Fruit fly (Drosophila melanogaster) whole organism, embryonic: Measurements from ENCODE around the gene CG34256.

Experiments used
- B-H2 ChIP-seq: fragments of 200-800 bp; sonication (Bioruptor generic); optimal IDR thresholded peaks from 2 replicates; lab custom pipeline; 2018; ENCODE audit warnings: missing biosample characterization, mild to moderate bottlenecking, missing genetic modification characterization
- Bgb ChIP-seq: fragments of 200-800 bp; sonication (Bioruptor generic); IDR thresholded peaks from 2 replicates; pipeline ENCODE4 v1.3.6; 2022; ENCODE audit warnings: missing biosample characterization, missing genetic modification characterization; ENCODE audit not compliant: partially characterized antibody
- CG10274 ChIP-seq: fragments of 200-800 bp; sonication (Bioruptor generic); optimal IDR thresholded peaks from 3 replicates; lab custom pipeline; 2017; ENCODE audit warnings: missing biosample characterization, mild to moderate bottlenecking, missing genetic modification characterization
- CG10543 ChIP-seq: fragments of 200-800 bp; sonication (Bioruptor generic); optimal IDR thresholded peaks from 3 replicates; lab custom pipeline; 2017; ENCODE audit warnings: missing biosample characterization, mild to moderate bottlenecking, missing genetic modification characterization, moderate library complexity
- CG12659 ChIP-seq: fragments of 200-800 bp; sonication (Bioruptor generic); optimal IDR thresholded peaks from 3 replicates; lab custom pipeline; 2017; ENCODE audit warnings: mild to moderate bottlenecking, missing biosample characterization, missing genetic modification reagents, missing genetic modification characterization
- CG12744 ChIP-seq: fragments of 200-800 bp; sonication (Bioruptor generic); optimal IDR thresholded peaks from 2 replicates; lab custom pipeline; 2016; ENCODE audit warnings: missing biosample characterization, missing genetic modification characterization
- CG1792 ChIP-seq: fragments of 200-800 bp; sonication (Bioruptor generic); optimal IDR thresholded peaks from 2 replicates; lab custom pipeline; 2016; ENCODE audit warnings: missing biosample characterization, missing genetic modification characterization
- CG2678 ChIP-seq: fragments of 200-800 bp; sonication (Bioruptor generic); optimal IDR thresholded peaks from 3 replicates; lab custom pipeline; 2019; ENCODE audit warnings: missing biosample characterization, mild to moderate bottlenecking, missing genetic modification characterization, moderate library complexity
- CG34224 ChIP-seq: fragments of 200-800 bp; sonication (Bioruptor generic); IDR thresholded peaks from 3 replicates; pipeline ENCODE4 v1.3.6; 2022; ENCODE audit warnings: missing biosample characterization, missing genetic modification characterization; ENCODE audit not compliant: partially characterized antibody
- CG34376 ChIP-seq: fragments of 200-800 bp; sonication (Bioruptor generic); optimal IDR thresholded peaks from 2 replicates; lab custom pipeline; 2018; ENCODE audit warnings: missing biosample characterization, mild to moderate bottlenecking, missing genetic modification characterization
- CG6272 ChIP-seq: fragments of 200-800 bp; sonication (Bioruptor generic); IDR thresholded peaks from 2 replicates; pipeline ENCODE4 v1.3.6; 2022; ENCODE audit warnings: missing biosample characterization, missing genetic modification characterization
- CG7987 ChIP-seq: fragments of 200-800 bp; sonication (Bioruptor generic); optimal IDR thresholded peaks from 2 replicates; lab custom pipeline; 2018; ENCODE audit warnings: missing biosample characterization, mild to moderate bottlenecking, missing genetic modification characterization, moderate library complexity
- CG8290 ChIP-seq, 3 experiments: fragments of 200-800 bp; sonication (Bioruptor generic); optimal IDR thresholded peaks; 2 replicates each; lab custom pipeline; 2016 to 2019; ENCODE audit warnings: missing biosample characterization in 3 of 3, missing genetic modification characterization in 3 of 3, mild to moderate bottlenecking in 2 of 3, moderate library complexity in 1 of 3
- CG8359 ChIP-seq: fragments of 200-800 bp; sonication (Bioruptor generic); optimal IDR thresholded peaks from 2 replicates; lab custom pipeline; 2017; ENCODE audit warnings: missing biosample characterization, mild to moderate bottlenecking, missing genetic modification characterization, borderline replicate concordance
- Hmr ChIP-seq: fragments of 200-800 bp; sonication (Bioruptor generic); optimal IDR thresholded peaks from 3 replicates; lab custom pipeline; 2017; ENCODE audit warnings: mild to moderate bottlenecking, missing biosample characterization, missing genetic modification reagents, missing genetic modification characterization
- Jarid2 ChIP-seq: fragments of 200-800 bp; sonication (Bioruptor generic); optimal IDR thresholded peaks from 3 replicates; lab custom pipeline; 2017; ENCODE audit warnings: mild to moderate bottlenecking, missing biosample characterization, missing genetic modification reagents, missing genetic modification characterization
- MESR4 ChIP-seq: fragments of 200-800 bp; sonication (Bioruptor generic); optimal IDR thresholded peaks from 2 replicates; lab custom pipeline; 2018; ENCODE audit warnings: missing biosample characterization, mild to moderate bottlenecking, missing genetic modification characterization, moderate library complexity
- Med ChIP-seq: fragments of 200-800 bp; sonication (Bioruptor generic); peaks from one replicate; lab custom pipeline; 2016; ENCODE audit warnings: missing biosample characterization, missing genetic modification characterization, mild to moderate bottlenecking, inconsistent platforms, moderate library complexity
- NC2α ChIP-seq: fragments of 200-800 bp; sonication (Bioruptor generic); optimal IDR thresholded peaks from 2 replicates; lab custom pipeline; 2016; ENCODE audit warnings: missing biosample characterization, missing genetic modification characterization
- Pdp1 ChIP-seq, 2 experiments: fragments of 200-800 bp; sonication (Bioruptor generic); optimal IDR thresholded peaks; 3 replicates each; lab custom pipeline; 2016; ENCODE audit warnings: missing biosample characterization in 2 of 2, missing genetic modification characterization in 2 of 2, mild to moderate bottlenecking in 1 of 2, moderate library complexity in 1 of 2
- Sox102F ChIP-seq: fragments of 200-800 bp; sonication (Bioruptor generic); optimal IDR thresholded peaks from 2 replicates; lab custom pipeline; 2018; ENCODE audit warnings: missing biosample characterization, mild to moderate bottlenecking, missing genetic modification characterization, moderate library complexity
- Tbp ChIP-seq: fragments of >200 bp; optimal IDR thresholded peaks from 2 replicates; lab custom pipeline; 2018; ENCODE audit warnings: missing biosample characterization, missing genetic modification characterization
- ato ChIP-seq: fragments of 200-800 bp; sonication (Bioruptor generic); IDR thresholded peaks from 2 replicates; pipeline ENCODE4 v1.3.6; 2022; ENCODE audit warnings: missing biosample characterization, missing genetic modification characterization; ENCODE audit not compliant: partially characterized antibody
- cato ChIP-seq: fragments of 200-800 bp; sonication (Bioruptor generic); optimal IDR thresholded peaks from 2 replicates; lab custom pipeline; 2016; ENCODE audit warnings: missing biosample characterization, missing genetic modification characterization, borderline replicate concordance
- ci ChIP-seq: fragments of 200-800 bp; sonication (Bioruptor generic); IDR thresholded peaks from 3 replicates; pipeline ENCODE4 v1.3.6; 2022; ENCODE audit warnings: missing biosample characterization, missing genetic modification characterization
- crol ChIP-seq: fragments of 200-800 bp; sonication (Bioruptor generic); IDR thresholded peaks from 2 replicates; pipeline ENCODE4 v1.3.6; 2022; ENCODE audit warnings: missing biosample characterization, missing genetic modification characterization
- cwo ChIP-seq: fragments of 200-800 bp; sonication (Bioruptor generic); optimal IDR thresholded peaks from 3 replicates; lab custom pipeline; 2017; ENCODE audit warnings: missing biosample characterization, missing genetic modification characterization, mild to moderate bottlenecking, moderate library complexity, missing genetic modification reagents
- gce ChIP-seq: fragments of 200-800 bp; sonication (Bioruptor generic); IDR thresholded peaks from 3 replicates; pipeline ENCODE4 v1.3.6; 2022; ENCODE audit warnings: missing biosample characterization, missing genetic modification characterization
- luna ChIP-seq: fragments of 200-800 bp; sonication (Bioruptor generic); optimal IDR thresholded peaks from 2 replicates; lab custom pipeline; 2016; ENCODE audit warnings: missing biosample characterization, missing genetic modification characterization
- rib ChIP-seq: fragments of 200-800 bp; sonication (Bioruptor generic); IDR thresholded peaks from 2 replicates; pipeline ENCODE4 v1.3.6; 2022; ENCODE audit warnings: missing biosample characterization, missing genetic modification characterization
- sens ChIP-seq: fragments of 200-800 bp; sonication (Bioruptor generic); peaks from one replicate; lab custom pipeline; 2016; ENCODE audit warnings: missing biosample characterization, missing genetic modification characterization
- slbo ChIP-seq: fragments of 200-800 bp; sonication (Bioruptor generic); IDR thresholded peaks from 2 replicates; pipeline ENCODE4 v1.3.6; 2022; ENCODE audit warnings: missing biosample characterization, missing genetic modification characterization
- sug ChIP-seq: fragments of 200-800 bp; optimal IDR thresholded peaks from 2 replicates; lab custom pipeline; 2019; ENCODE audit warnings: missing biosample characterization, mild to moderate bottlenecking, missing genetic modification characterization, moderate library complexity
- vvl ChIP-seq: fragments of 200-800 bp; sonication (Bioruptor generic); IDR thresholded peaks from 2 replicates; pipeline ENCODE4 v1.3.6; 2022; ENCODE audit warnings: missing biosample characterization, missing genetic modification characterization

The CG34256 gene

DNA sequence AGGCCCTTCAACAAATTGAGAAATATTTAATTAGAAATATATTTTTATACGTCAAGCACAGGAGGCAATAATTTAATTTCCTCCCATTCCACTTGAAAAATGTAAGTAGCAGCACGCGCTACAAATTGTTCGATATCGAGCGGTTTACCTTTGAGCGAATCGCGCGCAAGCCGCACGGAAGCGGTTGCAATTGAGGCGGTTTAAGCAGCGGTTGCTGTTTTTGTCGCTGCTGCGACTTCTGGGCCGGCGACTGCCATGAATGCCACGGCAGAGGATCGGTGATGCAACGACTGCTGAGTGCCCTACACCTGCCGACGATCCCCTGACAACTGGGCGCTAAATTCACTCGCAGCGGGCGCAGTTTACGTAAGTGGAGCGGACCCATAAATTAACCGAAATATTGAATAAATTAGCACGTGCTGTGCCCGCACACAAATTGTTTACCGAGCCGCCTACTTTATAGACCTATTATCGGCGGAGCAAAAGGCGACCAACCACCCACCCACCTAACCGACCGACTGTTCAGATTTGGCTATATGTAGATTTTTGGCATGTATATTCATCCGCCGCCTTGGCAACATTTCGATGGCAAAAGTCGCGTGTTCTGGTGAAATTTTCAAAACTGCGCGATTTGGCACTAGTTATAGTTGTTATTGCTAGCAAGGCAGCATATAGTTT lies 4.1 kb upstream of the CG34256 start (continued):
- TF ChIP-seq ato (GFP tag; lab: Robert Waterston, UW) (no peak), luna (GFP tag; lab: Kevin White, UChicago) (no peak), CG12659 (GFP tag; lab: Kevin White, UChicago) (no peak), NC2α (GFP tag; lab: Kevin White, UChicago) (no peak), cwo (GFP tag; lab: Kevin White, UChicago) (peak; percentile 74), vvl (GFP tag; lab: Robert Waterston, UW) (peak; percentile 54; the same call in 1 of the 2 replicates), CG34224 (GFP tag; lab: Robert Waterston, UW) (peak; percentile 28; the same call in 1 of the 3 replicates), gce (GFP tag; lab: Robert Waterston, UW) (0 out of 3 replicates have a peak, but pooled peaks have one; percentile 22), Med (GFP tag; lab: Kevin White, UChicago) (peak; percentile 57), cato (GFP tag; lab: Kevin White, UChicago) (no peak), Bgb (0 out of 2 replicates have a peak, but pooled peaks have one; percentile 17), slbo (0 out of 2 replicates have a peak, but pooled peaks have one; percentile 18), MESR4 (no peak), sens (GFP tag; lab: Kevin White, UChicago) (peak; percentile 2), CG10274 (GFP tag; lab: Kevin White, UChicago) (peak; percentile 44), CG8290 (GFP tag; optimal IDR thresholded peaks at IDR 0.05; lab: Kevin White, UChicago) (no peak), CG8290 (tag; optimal IDR thresholded peaks at IDR 0.05; lab: Kevin White, UChicago) (no peak), rib (GFP tag; lab: Robert Waterston, UW) (no peak), Jarid2 (GFP tag; lab: Kevin White, UChicago) (no peak), Pdp1 (GFP tag; optimal IDR thresholded peaks at IDR 0.05; lab: Kevin White, UChicago) (peak in 1 of 2 experiments; percentile 73)

- TF ChIP-seq cwo (GFP tag; lab: Kevin White, UChicago) (peak; percentile 99), CG8359 (GFP tag; lab: Kevin White, UChicago) (peak; percentile 98), CG34376 (GFP tag; lab: Kevin White, UChicago) (peak; percentile 88), Tbp (peak; percentile 60), Sox102F (GFP tag; lab: Kevin White, UChicago) (no peak), CG12744 (GFP tag; lab: Kevin White, UChicago) (no peak), ci (GFP tag; lab: Robert Waterston, UW) (no peak), CG10543 (GFP tag; lab: Kevin White, UChicago) (peak; percentile 6), sug (tag; lab: Kevin White, UChicago) (peak; percentile 83), CG6272 (GFP tag; lab: Robert Waterston, UW) (no peak), CG2678 (tag; lab: Kevin White, UChicago) (peak; percentile 48), B-H2 (GFP tag; lab: Kevin White, UChicago) (no peak), Hmr (GFP tag; lab: Kevin White, UChicago) (peak; percentile 2), crol (GFP tag; lab: Robert Waterston, UW) (peak; percentile 43), CG7987 (GFP tag; lab: Kevin White, UChicago) (peak; percentile 47), CG1792 (GFP tag; lab: Kevin White, UChicago) (no peak)
- TF ChIP-seq, all 482 proteins: peak for 10
Observed at dm6 chr3L:18992820-18993219, 3.2 kb upstream of the CG34256 start.
